Fruit fly (Drosophila melanogaster): ENCODE results near the gene Fhos.

- TF ChIP-seq Sox102F (GFP tag; optimal IDR thresholded peaks at IDR 0.05) (no peak), eg (GFP tag; IDR thresholded peaks at IDR 0.05) (no peak), CG8119 (GFP tag; IDR thresholded peaks at IDR 0.05) (no peak), CG10631 (GFP tag; optimal IDR thresholded peaks at IDR 0.05) (no peak), CG9139 (GFP tag; optimal IDR thresholded peaks at IDR 0.05) (no peak), achi (GFP tag; optimal IDR thresholded peaks at IDR 0.05) (no peak), Met (GFP tag; optimal IDR thresholded peaks at IDR 0.05) (no peak)
Measured at dm6 chr3L:8826038-8826437, 72.6 kb downstream of the Fhos start.
